Fruit fly (Drosophila melanogaster): Measurements from ENCODE around the gene emc.

Gene emc

DNA sequence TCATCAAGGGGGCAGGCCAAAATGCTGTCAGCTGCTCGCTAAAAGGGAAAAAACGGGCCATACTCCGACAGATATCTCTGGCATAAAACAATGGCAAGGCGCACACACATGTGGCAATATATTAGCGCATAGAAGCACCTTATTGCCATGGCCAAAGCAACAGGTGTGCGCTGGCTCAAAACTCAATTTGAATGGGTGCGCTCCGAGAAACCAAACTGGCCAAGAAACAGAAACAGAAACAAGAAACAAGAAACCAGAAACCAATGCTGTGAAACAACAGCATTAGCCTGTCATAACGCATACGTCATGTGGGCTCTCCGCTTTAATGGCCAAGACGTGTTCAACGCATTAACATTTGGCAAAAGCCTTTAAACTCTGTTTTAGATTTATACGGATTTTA, 33.7 kb downstream of the emc start (continued):
- TF ChIP-seq scrt (GFP tag; optimal IDR thresholded peaks at IDR 0.05) (peak; percentile 46), nau (GFP tag; optimal IDR thresholded peaks at IDR 0.05) (no peak), bowl (GFP tag; IDR thresholded peaks at IDR 0.05) (no peak), ac (GFP tag; optimal IDR thresholded peaks at IDR 0.05) (no peak), fd102C (GFP tag; optimal IDR thresholded peaks at IDR 0.05) (no peak), CG1233 (GFP tag; optimal IDR thresholded peaks at IDR 0.05) (no peak), CG11085 (GFP tag; IDR thresholded peaks at IDR 0.05) (no peak), Dp (GFP tag; optimal IDR thresholded peaks at IDR 0.05) (no peak), CG17802 (tag; optimal IDR thresholded peaks at IDR 0.05) (no peak), CG18764 (GFP tag; optimal IDR thresholded peaks at IDR 0.05) (no peak), CG11723 (GFP tag; optimal IDR thresholded peaks at IDR 0.05) (no peak), CG10267 (tag; optimal IDR thresholded peaks at IDR 0.05) (no peak), CG7839 (tag; optimal IDR thresholded peaks at IDR 0.05) (peak; percentile 1), fru (optimal IDR thresholded peaks at IDR 0.05) (no peak), amos (GFP tag; IDR thresholded peaks at IDR 0.05; ENCODE audit: partially characterized antibody) (no peak), CG8478 (optimal IDR thresholded peaks at IDR 0.05) (no peak), CG16779 (GFP tag; IDR thresholded peaks at IDR 0.05) (no peak), Bteb2 (GFP tag; optimal IDR thresholded peaks at IDR 0.05) (no peak), bbx (GFP tag; IDR thresholded peaks at IDR 0.05; ENCODE audit: partially characterized antibody) (no peak), tup (GFP tag; optimal IDR thresholded peaks at IDR 0.05) (no peak), psq (GFP tag; optimal IDR thresholded peaks at IDR 0.05) (no peak), Myb (GFP tag; optimal IDR thresholded peaks at IDR 0.05) (no peak), ato (GFP tag; IDR thresholded peaks at IDR 0.05; ENCODE audit: partially characterized antibody) (no peak), CG17385 (GFP tag; optimal IDR thresholded peaks at IDR 0.05) (peak; percentile 24), Hmx (GFP tag; optimal IDR thresholded peaks at IDR 0.05) (no peak), abd-A (tag; optimal IDR thresholded peaks at IDR 0.05) (peak; percentile 44), sna (GFP tag; IDR thresholded peaks at IDR 0.05; ENCODE audit: partially characterized antibody) (no peak), kah (GFP tag; optimal IDR thresholded peaks at IDR 0.05) (peak; percentile 37), ftz-f1 (GFP tag; optimal IDR thresholded peaks at IDR 0.05) (no peak), crp (GFP tag; optimal IDR thresholded peaks at IDR 0.05) (no peak), CG18476 (GFP tag; optimal IDR thresholded peaks at IDR 0.05) (no peak), B-H2 (GFP tag; optimal IDR thresholded peaks at IDR 0.05) (peak; percentile 12), caup (GFP tag; optimal IDR thresholded peaks at IDR 0.05; ENCODE audit: severe bottlenecking) (peak; percentile 24), chif (GFP tag; optimal IDR thresholded peaks at IDR 0.05) (no peak), ab (GFP tag; optimal IDR thresholded peaks at IDR 0.05) (no peak), ind (GFP tag; optimal IDR thresholded peaks at IDR 0.05) (no peak), CG9932 (GFP tag; IDR thresholded peaks at IDR 0.05) (0 out of 2 replicates have a peak, but pooled peaks have one; percentile 8), CG12769 (tag; optimal IDR thresholded peaks at IDR 0.05) (peak; percentile 56), sug (tag; optimal IDR thresholded peaks at IDR 0.05) (no peak), CG13894 (tag; optimal IDR thresholded peaks at IDR 0.05) (peak; percentile 45), bcd (GFP tag; optimal IDR thresholded peaks at IDR 0.05) (no peak), oc (tag; optimal IDR thresholded peaks at IDR 0.05) (peak; percentile 1), CG2678 (tag; optimal IDR thresholded peaks at IDR 0.05) (no peak), CG6813 (GFP tag; optimal IDR thresholded peaks at IDR 0.05) (peak; percentile 16), D19A (tag; optimal IDR thresholded peaks at IDR 0.05) (no peak), Rx (GFP tag; IDR thresholded peaks at IDR 0.05) (no peak), Eip74EF (GFP tag; optimal IDR thresholded peaks at IDR 0.05) (peak in 1 of 2 experiments; percentile 11), ranshi (GFP tag; IDR thresholded peaks at IDR 0.05) (no peak), CG8924 (tag; optimal IDR thresholded peaks at IDR 0.05) (no peak), Ets65A (GFP tag) (peak; percentile 29), CG9609 (GFP tag; optimal IDR thresholded peaks at IDR 0.05) (no peak)
